Worm (Caenorhabditis elegans): Measurements from ENCODE around the gene rpt-4.

rpt-4 gene

ce11 chrII:31521-31920 lies 14.5 kb downstream of the rpt-4 start, which contains the start of the genes F23F1.5 and fbxc-54:
Gene F23F1.5, minus strand, starts transcription at chrII:31584.
Gene fbxc-54, plus strand, starts transcription at chrII:31719.
- TF ChIP-seq nhr-25 (tag; optimal IDR thresholded peaks at IDR 0.05) (no peak), C34F6.9 (tag; optimal IDR thresholded peaks at IDR 0.05) (peak; percentile 49), ztf-1 (GFP tag; conservative IDR thresholded peaks at IDR 0.05) (no peak), skn-1 (tag; optimal IDR thresholded peaks at IDR 0.05) (no peak), crh-2 (tag; optimal IDR thresholded peaks at IDR 0.05) (peak; percentile 15), egl-27 (tag; optimal IDR thresholded peaks at IDR 0.05) (no peak), sma-3 (GFP tag; optimal IDR thresholded peaks at IDR 0.05) (no peak), elt-1 (tag; optimal IDR thresholded peaks at IDR 0.05) (no peak), peb-1 (tag; optimal IDR thresholded peaks at IDR 0.05) (no peak), nhr-21 (tag; optimal IDR thresholded peaks at IDR 0.05) (no peak), lsy-2 (tag; optimal IDR thresholded peaks at IDR 0.05) (peak in 1 of 2 experiments; percentile 54), unc-55 (GFP tag; optimal IDR thresholded peaks at IDR 0.05) (peak; percentile 80), Y55F3AM.14 (GFP tag; optimal IDR thresholded peaks at IDR 0.05) (no peak), ama-1 (optimal IDR thresholded peaks at IDR 0.05) (no peak), ztf-4 (tag; optimal IDR thresholded peaks at IDR 0.05) (no peak), snpc-4 (tag; optimal IDR thresholded peaks at IDR 0.05) (no peak), nhr-23 (tag; optimal IDR thresholded peaks at IDR 0.05) (no peak), nhr-237 (tag; optimal IDR thresholded peaks at IDR 0.05) (no peak), elt-3 (tag; optimal IDR thresholded peaks at IDR 0.05) (no peak), sem-4 (tag; optimal IDR thresholded peaks at IDR 0.05) (no peak), zag-1 (tag; optimal IDR thresholded peaks at IDR 0.05) (no peak), mdl-1 (tag; optimal IDR thresholded peaks at IDR 0.05) (no peak), nhr-129 (tag; optimal IDR thresholded peaks at IDR 0.05) (peak; percentile 19), nhr-6 (tag; optimal IDR thresholded peaks at IDR 0.05) (peak; percentile 88), nhr-77 (tag; optimal IDR thresholded peaks at IDR 0.05) (no peak), mab-5 (tag; optimal IDR thresholded peaks at IDR 0.05) (no peak), lin-11 (tag; optimal IDR thresholded peaks at IDR 0.05) (no peak), ZK546.5 (tag; optimal IDR thresholded peaks at IDR 0.05) (no peak)

ce11 chrII:29578-29977 lies 16.4 kb downstream of the rpt-4 start:
- TF ChIP-seq nhr-6 (tag; optimal IDR thresholded peaks at IDR 0.05) (peak; percentile 91), fos-1 (tag; optimal IDR thresholded peaks at IDR 0.05) (no peak)

ce11 chrII:28283-28682 lies 17.7 kb downstream of the rpt-4 start, which contains the start of gene F23F1.4:
Gene F23F1.4, minus strand, starts transcription at chrII:28423.
- TF ChIP-seq nhr-6 (tag; optimal IDR thresholded peaks at IDR 0.05) (peak; percentile 85), peb-1 (tag; optimal IDR thresholded peaks at IDR 0.05) (no peak), nhr-25 (tag; optimal IDR thresholded peaks at IDR 0.05) (peak; percentile 53)

- TF ChIP-seq nhr-237 (tag; optimal IDR thresholded peaks at IDR 0.05) (no peak), zag-1 (tag; optimal IDR thresholded peaks at IDR 0.05) (peak; percentile 51), gmeb-1 (tag; optimal IDR thresholded peaks at IDR 0.05) (no peak), nhr-6 (tag; optimal IDR thresholded peaks at IDR 0.05) (peak; percentile 99), snpc-4 (tag; optimal IDR thresholded peaks at IDR 0.05) (peak; percentile 48), unc-39 (tag; optimal IDR thresholded peaks at IDR 0.05) (no peak), ceh-16 (tag; optimal IDR thresholded peaks at IDR 0.05) (peak; percentile 21), blmp-1 (tag; optimal IDR thresholded peaks at IDR 0.05; ENCODE audit: insufficient read depth) (peak; percentile 38), nhr-129 (tag; optimal IDR thresholded peaks at IDR 0.05) (peak; percentile 91), dmd-4 (tag; optimal IDR thresholded peaks at IDR 0.05) (no peak), nhr-12 (tag; optimal IDR thresholded peaks at IDR 0.05) (no peak), ama-1 (optimal IDR thresholded peaks at IDR 0.05) (peak; percentile 87), nhr-10 (tag; optimal IDR thresholded peaks at IDR 0.05) (peak; percentile 74), F13H6.1 (tag; optimal IDR thresholded peaks at IDR 0.05) (peak; percentile 78), mbf-1 (tag; optimal IDR thresholded peaks at IDR 0.05) (no peak), mab-5 (tag; optimal IDR thresholded peaks at IDR 0.05) (peak; percentile 77), alr-1 (tag; optimal IDR thresholded peaks at IDR 0.05) (no peak), sem-4 (tag; optimal IDR thresholded peaks at IDR 0.05) (no peak), ztf-11 (tag; optimal IDR thresholded peaks at IDR 0.05) (no peak), nhr-21 (tag; optimal IDR thresholded peaks at IDR 0.05) (peak; percentile 94), unc-62 (GFP tag; optimal IDR thresholded peaks at IDR 0.05) (no peak), nhr-25 (tag; optimal IDR thresholded peaks at IDR 0.05) (peak; percentile 89), peb-1 (tag; optimal IDR thresholded peaks at IDR 0.05) (no peak), ztf-1 (GFP tag; conservative IDR thresholded peaks at IDR 0.05) (no peak), Y55F3AM.14 (GFP tag; optimal IDR thresholded peaks at IDR 0.05) (no peak), lin-13 (GFP tag; optimal IDR thresholded peaks at IDR 0.05) (peak; percentile 91), skn-1 (tag; optimal IDR thresholded peaks at IDR 0.05) (peak; percentile 23), elt-3 (tag; optimal IDR thresholded peaks at IDR 0.05) (no peak), C34F6.9 (tag; optimal IDR thresholded peaks at IDR 0.05) (peak; percentile 90), nhr-23 (tag; optimal IDR thresholded peaks at IDR 0.05) (no peak), elt-1 (tag; optimal IDR thresholded peaks at IDR 0.05) (peak; percentile 18), lin-11 (tag; optimal IDR thresholded peaks at IDR 0.05) (peak; percentile 62), ceh-82 (tag; optimal IDR thresholded peaks at IDR 0.05) (peak; percentile 67), sma-3 (GFP tag; optimal IDR thresholded peaks at IDR 0.05) (peak; percentile 86), unc-55 (GFP tag; optimal IDR thresholded peaks at IDR 0.05) (peak; percentile 97), crh-2 (tag; optimal IDR thresholded peaks at IDR 0.05) (peak; percentile 94), ztf-4 (tag; optimal IDR thresholded peaks at IDR 0.05) (peak; percentile 5), lsy-2 (tag; optimal IDR thresholded peaks at IDR 0.05) (peak; percentile 83 to 93), aly-2 (tag; optimal IDR thresholded peaks at IDR 0.05) (no peak), ZK546.5 (tag; optimal IDR thresholded peaks at IDR 0.05) (no peak), mdl-1 (tag; optimal IDR thresholded peaks at IDR 0.05) (peak in 1 of 2 experiments; percentile 36)
These were observed 21.4 kb downstream of the rpt-4 start, which contains the start of gene enee-1 for ce11 chrII:24559-24998. Gene enee-1, plus strand, starts transcription at chrII:24666.

Measured in whole organism, L2 larva.